Worm (Caenorhabditis elegans) whole organism, L4 larva: ENCODE data around the gene Y47D3A.31.
A peak's percentile ranks its signal among the peaks of the same experiment; 100 is the strongest.

Source experiments
- D1046.2 ChIP-seq: fragments of 200-800 bp; sonication (Bioruptor generic); IDR thresholded peaks from 2 replicates; pipeline ENCODE4 v1.3.6; 2022; ENCODE audit warnings: missing genetic modification characterization, missing compliant biosample characterization
- F49E8.2 ChIP-seq: sonication (generic microtip); optimal IDR thresholded peaks from 2 replicates; lab custom pipeline; 2016; ENCODE audit warnings: missing compliant biosample characterization, mild to moderate bottlenecking, missing genetic modification characterization, borderline replicate concordance
- R02D3.7 ChIP-seq: fragments of 150-350 bp; sonication (generic microtip); optimal IDR thresholded peaks from 3 replicates; lab custom pipeline; 2014; ENCODE audit warnings: missing biosample characterization, missing genetic modification characterization
- T26A8.4 ChIP-seq: fragments of 200-800 bp; sonication (Bioruptor generic); IDR thresholded peaks from 2 replicates; pipeline ENCODE4 v1.3.6; 2022; ENCODE audit warnings: missing genetic modification characterization, missing compliant biosample characterization
- Y5F2A.4 ChIP-seq: fragments of 200-800 bp; sonication (Bioruptor generic); optimal IDR thresholded peaks from 2 replicates; lab custom pipeline; 2018; ENCODE audit warnings: mild to moderate bottlenecking, missing genetic modification characterization, missing compliant biosample characterization
- aha-1 ChIP-seq: fragments of 150-350 bp; peaks from one replicate; lab custom pipeline; 2014; ENCODE audit warnings: missing biosample characterization, missing genetic modification characterization
- ama-1 ChIP-seq: fragments of 150-350 bp; optimal IDR thresholded peaks from 2 replicates; lab custom pipeline; 2014; ENCODE audit warnings: inconsistent platforms, mixed read lengths
- ceh-44 ChIP-seq: fragments of 200-800 bp; sonication (Bioruptor generic); IDR thresholded peaks from 2 replicates; pipeline ENCODE4 v1.3.6; 2022; ENCODE audit warnings: missing genetic modification reagents, missing genetic modification characterization, missing compliant biosample characterization
- ceh-82 ChIP-seq: sonication (generic microtip); optimal IDR thresholded peaks from 2 replicates; lab custom pipeline; 2017; ENCODE audit warnings: missing biosample characterization, missing genetic modification characterization
- daf-12 ChIP-seq: fragments of 150-350 bp; optimal IDR thresholded peaks from 2 replicates; lab custom pipeline; 2014; ENCODE audit warnings: missing biosample characterization, missing genetic modification reagents, missing genetic modification characterization
- daf-8 ChIP-seq: fragments of 200-800 bp; sonication (Bioruptor generic); IDR thresholded peaks from 2 replicates; pipeline ENCODE4 v1.3.6; 2022; ENCODE audit warnings: missing genetic modification characterization, missing compliant biosample characterization
- dpl-1 ChIP-seq: fragments of 150-350 bp; optimal IDR thresholded peaks from 2 replicates; lab custom pipeline; 2014; ENCODE audit warnings: missing biosample characterization, missing genetic modification reagents, missing genetic modification characterization
- duxl-1 ChIP-seq: sonication (generic microtip); optimal IDR thresholded peaks from 2 replicates; lab custom pipeline; 2016; ENCODE audit warnings: mild to moderate bottlenecking, missing genetic modification characterization, moderate library complexity, missing compliant biosample characterization; ENCODE audit not compliant: poor library complexity
- dve-1 ChIP-seq: sonication (generic microtip); optimal IDR thresholded peaks from 2 replicates; lab custom pipeline; 2017; ENCODE audit warnings: antibody characterized with exemption, mild to moderate bottlenecking, missing genetic modification characterization, missing compliant biosample characterization; ENCODE audit not compliant: insufficient read depth
- fos-1 ChIP-seq: fragments of 150-350 bp; optimal IDR thresholded peaks from 2 replicates; lab custom pipeline; 2014; ENCODE audit warnings: missing biosample characterization, missing genetic modification characterization
- gei-8 ChIP-seq: fragments of 200-800 bp; sonication (Bioruptor generic); optimal IDR thresholded peaks from 2 replicates; lab custom pipeline; 2018; ENCODE audit warnings: mild to moderate bottlenecking, missing genetic modification characterization, missing compliant biosample characterization
- hif-1 ChIP-seq, 2 experiments: sonication (generic microtip); optimal IDR thresholded peaks; 2 replicates each; lab custom pipeline; 2016 to 2017; ENCODE audit warnings: missing compliant biosample characterization in 2 of 2, missing genetic modification characterization in 2 of 2, missing genetic modification reagents in 2 of 2, missing genotype in 2 of 2, mild to moderate bottlenecking in 1 of 2
- hlh-11 ChIP-seq: fragments of 200-800 bp; sonication (Bioruptor generic); optimal IDR thresholded peaks from 2 replicates; lab custom pipeline; 2018; ENCODE audit warnings: mild to moderate bottlenecking, missing genetic modification characterization, missing compliant biosample characterization
- hlh-30 ChIP-seq: sonication (generic microtip); optimal IDR thresholded peaks from 2 replicates; lab custom pipeline; 2017; ENCODE audit warnings: antibody characterized with exemption, mild to moderate bottlenecking, missing genetic modification characterization, missing compliant biosample characterization; ENCODE audit not compliant: insufficient read depth
- lim-7 ChIP-seq: fragments of 200-800 bp; sonication (Bioruptor generic); IDR thresholded peaks from 2 replicates; pipeline ENCODE4 v1.3.6; 2022; ENCODE audit warnings: missing genetic modification characterization, missing compliant biosample characterization
- lin-1 ChIP-seq: fragments of 200-800 bp; sonication (Bioruptor generic); IDR thresholded peaks from 2 replicates; pipeline ENCODE4 v1.3.6; 2022; ENCODE audit warnings: missing genetic modification reagents, missing genetic modification characterization, missing compliant biosample characterization
- lin-13 ChIP-seq: fragments of 150-350 bp; optimal IDR thresholded peaks from 2 replicates; lab custom pipeline; 2014; ENCODE audit warnings: missing biosample characterization, missing genetic modification reagents, missing genetic modification characterization
- lin-38 ChIP-seq: fragments of 200-800 bp; sonication (Bioruptor generic); IDR thresholded peaks from 2 replicates; pipeline ENCODE4 v1.3.6; 2022; ENCODE audit warnings: missing genetic modification reagents, missing genetic modification characterization, missing compliant biosample characterization
- lir-3 ChIP-seq: sonication (generic microtip); optimal IDR thresholded peaks from 2 replicates; lab custom pipeline; 2016; ENCODE audit warnings: mild to moderate bottlenecking, missing genetic modification characterization, missing compliant biosample characterization
- lsy-2 ChIP-seq, 2 experiments: fragments of 150-350 bp in 1 of 2; sonication (generic microtip) in 1 of 2; optimal IDR thresholded peaks; 2 replicates each; lab custom pipeline; 2014 to 2017; ENCODE audit warnings: missing biosample characterization in 2 of 2, missing genetic modification characterization in 2 of 2
- madf-9 ChIP-seq: fragments of 200-800 bp; sonication (Bioruptor generic); conservative IDR thresholded peaks from 2 replicates; pipeline ENCODE4 v1.3.6; 2022; ENCODE audit warnings: missing genetic modification reagents, missing genetic modification characterization, missing compliant biosample characterization
- mdl-1 ChIP-seq, 2 experiments: fragments of 150-350 bp in 1 of 2; sonication (generic microtip) in 1 of 2; optimal IDR thresholded peaks; 2 replicates each; lab custom pipeline; 2014 to 2017; ENCODE audit warnings: missing biosample characterization in 2 of 2, missing genetic modification characterization in 2 of 2
- mdt-29 ChIP-seq: fragments of 200-800 bp; sonication (Bioruptor generic); IDR thresholded peaks from 2 replicates; pipeline ENCODE4 v1.3.6; 2022; ENCODE audit warnings: missing genetic modification reagents, missing genetic modification characterization, missing compliant biosample characterization
- nhr-102 ChIP-seq: sonication (generic microtip); optimal IDR thresholded peaks from 2 replicates; lab custom pipeline; 2016; ENCODE audit warnings: mild to moderate bottlenecking, missing genetic modification characterization, moderate library complexity, missing compliant biosample characterization
- nhr-11 ChIP-seq: fragments of 150-350 bp; optimal IDR thresholded peaks from 2 replicates; lab custom pipeline; 2014; ENCODE audit warnings: missing biosample characterization, missing genetic modification characterization
- nhr-41 ChIP-seq: fragments of 200-800 bp; sonication (Bioruptor generic); IDR thresholded peaks from 2 replicates; pipeline ENCODE4 v1.3.6; 2022; ENCODE audit warnings: missing genetic modification reagents, missing genetic modification characterization, missing compliant biosample characterization
- nhr-42 ChIP-seq: fragments of 200-800 bp; sonication (Bioruptor generic); IDR thresholded peaks from 2 replicates; pipeline ENCODE4 v1.3.6; 2022; ENCODE audit warnings: missing genetic modification characterization, missing compliant biosample characterization
- nhr-6 ChIP-seq: fragments of 150-350 bp; optimal IDR thresholded peaks from 2 replicates; lab custom pipeline; 2014; ENCODE audit warnings: missing biosample characterization, missing genetic modification characterization
- nhr-76 ChIP-seq: fragments of 150-350 bp; optimal IDR thresholded peaks from 2 replicates; lab custom pipeline; 2014; ENCODE audit warnings: missing biosample characterization, missing genetic modification characterization
- nhr-77 ChIP-seq: fragments of 150-350 bp; optimal IDR thresholded peaks from 2 replicates; lab custom pipeline; 2014; ENCODE audit warnings: missing biosample characterization, missing genetic modification characterization
- pha-4 ChIP-seq, 2 experiments: fragments of 150-350 bp in 1 of 2; fragments of 200-800 bp in 1 of 2; sonication (Bioruptor generic) in 1 of 2; IDR thresholded peaks in 1 of 2; optimal IDR thresholded peaks in 1 of 2; 2 replicates each; pipeline versions ENCODE4 v1.3.6 to Lab custom; 2014 to 2022; ENCODE audit warnings: missing genetic modification characterization in 2 of 2, missing genetic modification reagents in 2 of 2, missing biosample characterization in 1 of 2, missing compliant biosample characterization in 1 of 2
- php-3 ChIP-seq: fragments of 200-800 bp; sonication (Bioruptor generic); IDR thresholded peaks from 2 replicates; pipeline ENCODE4 v1.3.6; 2022; ENCODE audit warnings: missing genetic modification reagents, missing genetic modification characterization, missing compliant biosample characterization
- pqm-1 ChIP-seq: sonication (generic microtip); optimal IDR thresholded peaks from 2 replicates; lab custom pipeline; 2017; ENCODE audit warnings: missing biosample characterization, missing genetic modification characterization
- rbr-2 ChIP-seq: sonication (generic microtip); optimal IDR thresholded peaks from 2 replicates; lab custom pipeline; 2016; ENCODE audit warnings: missing genotype, missing genetic modification characterization, missing compliant biosample characterization
- saeg-2 ChIP-seq: fragments of 200-800 bp; sonication (Bioruptor generic); IDR thresholded peaks from 2 replicates; pipeline ENCODE4 v1.3.6; 2022; ENCODE audit warnings: missing genetic modification reagents, missing genetic modification characterization, missing compliant biosample characterization
- sdz-12 ChIP-seq: fragments of 200-800 bp; sonication (Bioruptor generic); optimal IDR thresholded peaks from 2 replicates; lab custom pipeline; 2018; ENCODE audit warnings: mild to moderate bottlenecking, missing genetic modification characterization, missing compliant biosample characterization
- snpc-4 ChIP-seq: fragments of 150-350 bp; optimal IDR thresholded peaks from 2 replicates; lab custom pipeline; 2014; ENCODE audit warnings: missing biosample characterization, missing genetic modification characterization
- spr-1 ChIP-seq: sonication (generic microtip); optimal IDR thresholded peaks from 2 replicates; lab custom pipeline; 2016; ENCODE audit warnings: mild to moderate bottlenecking, missing genetic modification characterization, missing compliant biosample characterization
- spr-3 ChIP-seq: fragments of 200-800 bp; sonication (Bioruptor generic); optimal IDR thresholded peaks from 2 replicates; lab custom pipeline; 2018; ENCODE audit warnings: mild to moderate bottlenecking, missing genetic modification characterization, missing compliant biosample characterization
- tag-97 ChIP-seq: fragments of 200-800 bp; sonication (Bioruptor generic); IDR thresholded peaks from 2 replicates; pipeline ENCODE4 v1.3.6; 2022; ENCODE audit warnings: missing genetic modification characterization, missing compliant biosample characterization
- tra-1 ChIP-seq: fragments of 200-800 bp; sonication (Bioruptor generic); IDR thresholded peaks from 2 replicates; pipeline ENCODE4 v1.3.6; 2022; ENCODE audit warnings: missing genetic modification reagents, missing genetic modification characterization, missing compliant biosample characterization
- vab-7 ChIP-seq: fragments of 200-800 bp; sonication (Bioruptor generic); IDR thresholded peaks from 2 replicates; pipeline ENCODE4 v1.3.6; 2022; ENCODE audit warnings: missing genetic modification reagents, missing genetic modification characterization, missing compliant biosample characterization
- zag-1 ChIP-seq: fragments of 150-350 bp; optimal IDR thresholded peaks from 2 replicates; lab custom pipeline; 2014; ENCODE audit warnings: missing biosample characterization, missing genetic modification characterization
- zfp-2 ChIP-seq: sonication (generic microtip); optimal IDR thresholded peaks from 2 replicates; lab custom pipeline; 2016; ENCODE audit warnings: mild to moderate bottlenecking, missing genetic modification characterization, missing compliant biosample characterization
- zfp-3 ChIP-seq: fragments of 200-800 bp; sonication (Bioruptor generic); conservative IDR thresholded peaks from 2 replicates; pipeline ENCODE4 v1.3.6; 2022; ENCODE audit warnings: missing genetic modification reagents, missing genetic modification characterization, missing compliant biosample characterization
- ztf-7 ChIP-seq: fragments of 150-350 bp; optimal IDR thresholded peaks from 2 replicates; lab custom pipeline; 2014; ENCODE audit warnings: missing biosample characterization, missing genetic modification characterization

The Y47D3A.31 gene

ce11 chrIII:11110756-11111155 lies 46.2 kb downstream of the Y47D3A.31 start (continued):
- TF ChIP-seq hlh-30 (tag; lab: Kevin White, UChicago) = peak; percentile 53
- TF ChIP-seq pqm-1 (tag; lab: Kevin White, UChicago) = no peak
- TF ChIP-seq duxl-1 (tag; lab: Kevin White, UChicago) = peak; percentile 26
- no peak for TF ChIP-seq tra-1 (GFP tag; lab: Robert Waterston, UW)
- TF ChIP-seq tag-97 (GFP tag; lab: Robert Waterston, UW) = no peak
- TF ChIP-seq daf-12 (tag; lab: Kevin White, UChicago) = no peak
- no peak for TF ChIP-seq gei-8
- peak in 1 of 2 experiments; percentile 68 for TF ChIP-seq hif-1 (tag; optimal IDR thresholded peaks at IDR 0.05; lab: Kevin White, UChicago)
- no peak for TF ChIP-seq nhr-41
- no peak for TF ChIP-seq sdz-12 (GFP tag; lab: Kevin White, UChicago)
- peak; percentile 47 for TF ChIP-seq dve-1 (tag; lab: Kevin White, UChicago)
- no peak for TF ChIP-seq spr-1 (tag; lab: Kevin White, UChicago)
- peak; percentile 74 for TF ChIP-seq nhr-102 (tag; lab: Kevin White, UChicago)
- TF ChIP-seq hlh-11 (tag; lab: Kevin White, UChicago) = no peak
- no peak for TF ChIP-seq zag-1
- peak in 1 of 2 experiments; percentile 19 for TF ChIP-seq mdl-1 (tag; optimal IDR thresholded peaks at IDR 0.05; lab: Kevin White, UChicago)
- no peak for TF ChIP-seq zfp-3 (GFP tag; lab: Robert Waterston, UW)
- TF ChIP-seq aha-1 = peak; percentile 39
- peak; percentile 15 for TF ChIP-seq lin-13
- peak; percentile 44 for TF ChIP-seq nhr-77
- TF ChIP-seq nhr-11 (tag; lab: Kevin White, UChicago) = peak; percentile 45
- no peak for TF ChIP-seq R02D3.7 (tag; lab: Kevin White, UChicago)
- TF ChIP-seq lin-38 (GFP tag; lab: Robert Waterston, UW) = peak; percentile 89
- peak; percentile 22; the same call in 1 of the 2 replicates for TF ChIP-seq nhr-42
- peak; percentile 41; the same call in 1 of the 2 replicates for TF ChIP-seq pha-4 (GFP tag; IDR thresholded peaks at IDR 0.05; lab: Robert Waterston, UW)
- no peak for TF ChIP-seq pha-4 (tag; optimal IDR thresholded peaks at IDR 0.05; lab: Kevin White, UChicago)
- peak; percentile 57 for TF ChIP-seq dpl-1 (GFP tag; lab: Kevin White, UChicago)
- TF ChIP-seq mdt-29 (GFP tag; lab: Robert Waterston, UW) = no peak
- TF ChIP-seq D1046.2 (GFP tag; lab: Robert Waterston, UW) = 0 out of 2 replicates have a peak, but pooled peaks have one; percentile 30
- no peak for TF ChIP-seq ama-1 (lab: Kevin White, UChicago)
- TF ChIP-seq daf-8 (GFP tag; lab: Robert Waterston, UW) = no peak
- TF ChIP-seq spr-3 (GFP tag; lab: Kevin White, UChicago) = no peak
- no peak for TF ChIP-seq nhr-76 (tag; lab: Kevin White, UChicago)
- no peak for TF ChIP-seq ceh-82
- no peak for TF ChIP-seq lir-3
- peak; percentile 43 for TF ChIP-seq nhr-6
- no peak for TF ChIP-seq fos-1 (tag; lab: Kevin White, UChicago)
- TF ChIP-seq lsy-2 (tag; optimal IDR thresholded peaks at IDR 0.05; lab: Kevin White, UChicago) = peak in 1 of 2 experiments; percentile 77
- TF ChIP-seq rbr-2 (tag; lab: Kevin White, UChicago) = peak; percentile 71
- TF ChIP-seq ceh-44 (GFP tag; lab: Robert Waterston, UW) = no peak
- TF ChIP-seq F49E8.2 = peak; percentile 29
- 0 out of 2 replicates have a peak, but pooled peaks have one; percentile 12 for TF ChIP-seq php-3 (GFP tag; lab: Robert Waterston, UW)
- no peak for TF ChIP-seq lin-1 (GFP tag; lab: Robert Waterston, UW)
- peak; percentile 71 for TF ChIP-seq T26A8.4 (GFP tag; lab: Robert Waterston, UW)
- TF ChIP-seq saeg-2 = no peak
- no peak for TF ChIP-seq zfp-2 (tag; lab: Kevin White, UChicago)
- no peak for TF ChIP-seq ztf-7 (tag; lab: Kevin White, UChicago)
- TF ChIP-seq vab-7 (GFP tag; lab: Robert Waterston, UW) = peak; percentile 59; the same call in 1 of the 2 replicates
- TF ChIP-seq madf-9 (GFP tag; lab: Robert Waterston, UW) = peak; percentile 51; the same call in 1 of the 2 replicates
- no peak for TF ChIP-seq lim-7 (GFP tag; lab: Robert Waterston, UW)
- TF ChIP-seq snpc-4 (tag; lab: Kevin White, UChicago) = no peak
- no peak for TF ChIP-seq Y5F2A.4
